Fruit fly (Drosophila melanogaster) whole organism, prepupa: Measurements from ENCODE around the gene bru3.

Experiments used
- CG10631 ChIP-seq: fragments of 200-800 bp; sonication (Bioruptor generic); optimal IDR thresholded peaks from 2 replicates; lab custom pipeline; 2016; ENCODE audit warnings: missing biosample characterization, missing genetic modification characterization
- CG11902 ChIP-seq: fragments of 200-800 bp; sonication (Bioruptor generic); optimal IDR thresholded peaks from 3 replicates; lab custom pipeline; 2016; ENCODE audit warnings: missing biosample characterization, missing genetic modification characterization
- CG31627 ChIP-seq: fragments of 200-800 bp; sonication (Bioruptor generic); optimal IDR thresholded peaks from 3 replicates; lab custom pipeline; 2016; ENCODE audit warnings: missing biosample characterization, missing genetic modification characterization
- CG7368 ChIP-seq: fragments of 200-800 bp; sonication (Bioruptor generic); optimal IDR thresholded peaks from 3 replicates; lab custom pipeline; 2016; ENCODE audit warnings: missing biosample characterization, missing genetic modification characterization
- CG8319 ChIP-seq: fragments of 200-800 bp; sonication (Bioruptor generic); optimal IDR thresholded peaks from 3 replicates; lab custom pipeline; 2016; ENCODE audit warnings: missing biosample characterization, missing genetic modification characterization
- CG9139 ChIP-seq: fragments of 200-800 bp; sonication (Bioruptor generic); optimal IDR thresholded peaks from 3 replicates; lab custom pipeline; 2017; ENCODE audit warnings: missing biosample characterization, mild to moderate bottlenecking, missing genetic modification characterization
- Eip93F ChIP-seq: fragments of 200-800 bp; sonication (Bioruptor generic); optimal IDR thresholded peaks from 2 replicates; lab custom pipeline; 2016; ENCODE audit warnings: missing biosample characterization, mild to moderate bottlenecking, missing genetic modification characterization
- Hr39 ChIP-seq: fragments of 200-800 bp; sonication (Bioruptor generic); optimal IDR thresholded peaks from 2 replicates; lab custom pipeline; 2016; ENCODE audit warnings: missing biosample characterization, missing genetic modification characterization
- OdsH ChIP-seq: fragments of 200-800 bp; sonication (Bioruptor generic); optimal IDR thresholded peaks from 3 replicates; lab custom pipeline; 2016; ENCODE audit warnings: missing biosample characterization, missing genetic modification characterization
- Smox ChIP-seq: fragments of 200-800 bp; sonication (Bioruptor generic); optimal IDR thresholded peaks from 3 replicates; lab custom pipeline; 2016; ENCODE audit warnings: missing biosample characterization, missing genetic modification characterization
- acj6 ChIP-seq: fragments of 200-800 bp; sonication (Bioruptor generic); optimal IDR thresholded peaks from 3 replicates; lab custom pipeline; 2016; ENCODE audit warnings: missing biosample characterization, missing genetic modification characterization
- net ChIP-seq: fragments of 200-800 bp; sonication (Bioruptor generic); optimal IDR thresholded peaks from 3 replicates; lab custom pipeline; 2016; ENCODE audit warnings: missing biosample characterization, missing genetic modification characterization
- topi ChIP-seq: fragments of 200-800 bp; sonication (Bioruptor generic); optimal IDR thresholded peaks from 3 replicates; lab custom pipeline; 2016; ENCODE audit warnings: missing biosample characterization, missing genetic modification characterization

DNA sequence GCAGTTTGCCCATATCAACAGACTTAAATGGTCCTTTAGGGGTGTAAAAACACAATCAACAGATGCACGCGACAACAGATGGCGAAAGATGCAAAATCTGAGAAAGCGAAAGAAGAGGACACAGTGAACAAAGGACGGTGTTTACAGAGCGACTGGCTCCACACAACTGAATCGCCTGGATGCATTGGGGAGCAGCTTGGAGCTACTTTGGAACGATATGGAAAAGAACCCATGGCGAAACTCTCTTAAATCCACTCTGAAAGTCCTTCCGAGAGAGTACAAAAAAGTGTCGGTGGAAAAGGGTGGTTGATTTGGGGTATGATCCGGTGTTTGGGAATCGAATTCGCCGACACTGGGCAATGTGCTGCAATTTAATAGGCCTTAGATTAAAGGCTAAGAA, 37.5 kb upstream of the bru3 start:
- no peak for TF ChIP-seq CG10631 (GFP tag; lab: Kevin White, UChicago)
- TF ChIP-seq Smox (GFP tag; lab: Kevin White, UChicago), result no peak
- TF ChIP-seq net (GFP tag; lab: Kevin White, UChicago), result no peak
- no peak for TF ChIP-seq CG31627 (GFP tag; lab: Kevin White, UChicago)
- no peak for TF ChIP-seq OdsH
- no peak for TF ChIP-seq acj6 (GFP tag; lab: Kevin White, UChicago)
- no peak for TF ChIP-seq CG8319
- no peak for TF ChIP-seq Hr39 (GFP tag; lab: Kevin White, UChicago)
- TF ChIP-seq CG9139 (GFP tag; lab: Kevin White, UChicago), result no peak
- TF ChIP-seq CG11902 (GFP tag; lab: Kevin White, UChicago), result no peak
- no peak for TF ChIP-seq topi
- no peak for TF ChIP-seq Eip93F (GFP tag; lab: Kevin White, UChicago)
- no peak for TF ChIP-seq CG7368 (GFP tag; lab: Kevin White, UChicago)
